Fruit fly (Drosophila melanogaster) whole organism, embryonic: Measurements from ENCODE around the gene mthl14.

Source experiments
- Awh ChIP-seq: fragments of 200-800 bp; sonication (Bioruptor generic); IDR thresholded peaks from 2 replicates; pipeline ENCODE4, ENCODE4 v1.3.6; 2022; ENCODE audit warnings: missing biosample characterization, missing genetic modification characterization
- Blimp-1 ChIP-seq: fragments of 200-800 bp; sonication (Bioruptor generic); optimal IDR thresholded peaks from 3 replicates; lab custom pipeline; 2018; ENCODE audit warnings: missing biosample characterization, missing genetic modification characterization, mild to moderate bottlenecking, moderate library complexity, missing genetic modification reagents
- CG10654 ChIP-seq: fragments of 200-800 bp; sonication (Bioruptor generic); optimal IDR thresholded peaks from 2 replicates; lab custom pipeline; 2016; ENCODE audit warnings: missing biosample characterization, missing genetic modification characterization
- CG1233 ChIP-seq: fragments of 200-800 bp; sonication (Bioruptor generic); optimal IDR thresholded peaks from 4 replicates; lab custom pipeline; 2018; ENCODE audit warnings: missing biosample characterization, mild to moderate bottlenecking, missing genetic modification characterization
- CG14667 ChIP-seq: fragments of 200-800 bp; sonication (Bioruptor generic); IDR thresholded peaks from 2 replicates; pipeline ENCODE4 v1.3.6; 2022; ENCODE audit warnings: missing biosample characterization, missing genetic modification characterization
- CG14860 ChIP-seq: fragments of 200-800 bp; sonication (Bioruptor generic); IDR thresholded peaks from 3 replicates; pipeline ENCODE4 v1.3.6; 2022; ENCODE audit warnings: missing biosample characterization, missing genetic modification characterization; ENCODE audit not compliant: partially characterized antibody
- CG15269 ChIP-seq: fragments of 200-800 bp; sonication (Bioruptor generic); optimal IDR thresholded peaks from 2 replicates; lab custom pipeline; 2018; ENCODE audit warnings: missing biosample characterization, mild to moderate bottlenecking, missing genetic modification characterization, moderate library complexity
- CG1529 ChIP-seq: fragments of 200-800 bp; sonication (Bioruptor generic); optimal IDR thresholded peaks from 3 replicates; lab custom pipeline; 2018; ENCODE audit warnings: missing biosample characterization, missing genetic modification characterization
- CG1603 ChIP-seq: fragments of 200-800 bp; sonication (Bioruptor generic); optimal IDR thresholded peaks from 2 replicates; lab custom pipeline; 2019; ENCODE audit warnings: missing biosample characterization, mild to moderate bottlenecking, missing genetic modification characterization, moderate library complexity
- CG18476 ChIP-seq: fragments of 200-800 bp; sonication (Bioruptor generic); optimal IDR thresholded peaks from 2 replicates; lab custom pipeline; 2016; ENCODE audit warnings: missing biosample characterization, mild to moderate bottlenecking, missing genetic modification characterization
- CG2116 ChIP-seq: fragments of 200-800 bp; sonication (Bioruptor generic); optimal IDR thresholded peaks from 3 replicates; lab custom pipeline; 2018; ENCODE audit warnings: missing biosample characterization, mild to moderate bottlenecking, missing genetic modification characterization
- CG32772 ChIP-seq: fragments of 200-800 bp; sonication (Bioruptor generic); IDR thresholded peaks from 2 replicates; pipeline ENCODE4 v1.3.6; 2022; ENCODE audit warnings: missing biosample characterization, missing genetic modification characterization
- CG3847 ChIP-seq: fragments of 200-800 bp; sonication (Bioruptor generic); IDR thresholded peaks from 2 replicates; pipeline ENCODE4 v1.3.6; 2022; ENCODE audit warnings: missing biosample characterization, missing genetic modification characterization
- CG4820 ChIP-seq: fragments of 200-800 bp; sonication (Bioruptor generic); optimal IDR thresholded peaks from 3 replicates; lab custom pipeline; 2016; ENCODE audit warnings: missing biosample characterization, missing genetic modification characterization
- CG6175 ChIP-seq: fragments of 200-800 bp; sonication (Bioruptor generic); IDR thresholded peaks from 3 replicates; pipeline ENCODE4 v1.3.6; 2022; ENCODE audit warnings: missing biosample characterization, missing genetic modification characterization
- CG7271 ChIP-seq: fragments of 200-800 bp; sonication (Bioruptor generic); optimal IDR thresholded peaks from 2 replicates; lab custom pipeline; 2018; ENCODE audit warnings: missing biosample characterization, mild to moderate bottlenecking, missing genetic modification characterization, moderate library complexity
- CG7556 ChIP-seq: fragments of 200-800 bp; sonication (Bioruptor generic); optimal IDR thresholded peaks from 2 replicates; lab custom pipeline; 2017; ENCODE audit warnings: missing biosample characterization, mild to moderate bottlenecking, missing genetic modification characterization
- CG7786 ChIP-seq: fragments of 200-800 bp; sonication (Bioruptor generic); optimal IDR thresholded peaks from 2 replicates; lab custom pipeline; 2016; ENCODE audit warnings: missing biosample characterization, missing genetic modification characterization
- CG7839 ChIP-seq: fragments of 200-800 bp; sonication (Bioruptor generic); optimal IDR thresholded peaks from 3 replicates; lab custom pipeline; 2018; ENCODE audit warnings: missing biosample characterization, mild to moderate bottlenecking, missing genetic modification characterization, moderate library complexity
- CG7928 ChIP-seq: fragments of 200-800 bp; sonication (Bioruptor generic); optimal IDR thresholded peaks from 2 replicates; lab custom pipeline; 2017; ENCODE audit warnings: missing biosample characterization, mild to moderate bottlenecking, missing genetic modification characterization
- CG8359 ChIP-seq: fragments of 200-800 bp; sonication (Bioruptor generic); optimal IDR thresholded peaks from 2 replicates; lab custom pipeline; 2017; ENCODE audit warnings: missing biosample characterization, mild to moderate bottlenecking, missing genetic modification characterization, borderline replicate concordance
- CG8765 ChIP-seq: fragments of 200-800 bp; sonication (Bioruptor generic); IDR thresholded peaks from 2 replicates; pipeline ENCODE4 v1.3.6; 2022; ENCODE audit warnings: missing biosample characterization, missing genetic modification characterization
- CG9817 ChIP-seq: fragments of 200-800 bp; sonication (Bioruptor generic); optimal IDR thresholded peaks from 2 replicates; lab custom pipeline; 2018; ENCODE audit warnings: missing biosample characterization, mild to moderate bottlenecking, missing genetic modification characterization, moderate library complexity
- CTCF ChIP-seq: fragments of 200-800 bp; sonication (Bioruptor generic); optimal IDR thresholded peaks from 2 replicates; lab custom pipeline; 2017; ENCODE audit warnings: missing biosample characterization, mild to moderate bottlenecking, missing genetic modification characterization, moderate library complexity
- Dek ChIP-seq: fragments of 200-800 bp; sonication (Bioruptor generic); optimal IDR thresholded peaks from 3 replicates; lab custom pipeline; 2019; ENCODE audit warnings: missing biosample characterization, mild to moderate bottlenecking, missing genetic modification characterization, moderate library complexity
- Dip3 ChIP-seq: fragments of 200-800 bp; sonication (Bioruptor generic); optimal IDR thresholded peaks from 3 replicates; lab custom pipeline; 2016; ENCODE audit warnings: missing biosample characterization, missing genetic modification characterization
- H15 ChIP-seq: fragments of 200-800 bp; sonication (Bioruptor generic); IDR thresholded peaks from 3 replicates; pipeline ENCODE4 v1.3.6; 2022; ENCODE audit warnings: missing biosample characterization, missing genetic modification characterization
- HLH4C ChIP-seq: fragments of 200-800 bp; sonication (Bioruptor generic); IDR thresholded peaks from 3 replicates; pipeline ENCODE4 v1.3.6; 2022; ENCODE audit warnings: missing biosample characterization, missing genetic modification characterization; ENCODE audit not compliant: partially characterized antibody
- Hr3 ChIP-seq: fragments of 200-800 bp; sonication (Bioruptor generic); optimal IDR thresholded peaks from 3 replicates; lab custom pipeline; 2016; ENCODE audit warnings: missing biosample characterization, missing genetic modification characterization
- Kr ChIP-seq: fragments of 200-800 bp; sonication (Bioruptor generic); optimal IDR thresholded peaks from 2 replicates; lab custom pipeline; 2017; ENCODE audit warnings: missing biosample characterization, mild to moderate bottlenecking, missing genetic modification characterization
- Mes4 ChIP-seq: fragments of 200-800 bp; sonication (Bioruptor generic); optimal IDR thresholded peaks from 2 replicates; lab custom pipeline; 2016; ENCODE audit warnings: missing biosample characterization, missing genetic modification characterization
- Opbp ChIP-seq: fragments of 200-800 bp; sonication (Bioruptor generic); IDR thresholded peaks from 3 replicates; pipeline ENCODE4 v1.3.6; 2022; ENCODE audit warnings: missing biosample characterization, missing genetic modification characterization; ENCODE audit not compliant: partially characterized antibody
- Rfx ChIP-seq: fragments of 200-800 bp; sonication (Bioruptor generic); IDR thresholded peaks from 2 replicates; pipeline ENCODE4 v1.3.6; 2022; ENCODE audit warnings: missing biosample characterization, missing genetic modification characterization
- Xbp1 ChIP-seq: fragments of 200-800 bp; sonication (Bioruptor generic); optimal IDR thresholded peaks from 3 replicates; lab custom pipeline; 2016; ENCODE audit warnings: missing biosample characterization, mild to moderate bottlenecking, missing genetic modification characterization
- ab ChIP-seq: fragments of 200-800 bp; sonication (Bioruptor generic); optimal IDR thresholded peaks from 2 replicates; lab custom pipeline; 2016; ENCODE audit warnings: missing biosample characterization, missing genetic modification characterization
- al ChIP-seq: fragments of 200-800 bp; sonication (Bioruptor generic); IDR thresholded peaks from 2 replicates; pipeline ENCODE4 v1.3.6; 2022; ENCODE audit warnings: missing biosample characterization, missing genetic modification characterization
- chif ChIP-seq, 2 experiments: fragments of 200-800 bp; sonication (Bioruptor generic); optimal IDR thresholded peaks; 3 replicates each; lab custom pipeline; 2016; ENCODE audit warnings: missing biosample characterization in 2 of 2, missing genetic modification characterization in 2 of 2
- chm ChIP-seq: fragments of 200-800 bp; sonication (Bioruptor generic); IDR thresholded peaks from 2 replicates; pipeline ENCODE4 v1.3.6; 2022; ENCODE audit warnings: missing biosample characterization, missing genetic modification characterization
- dimm ChIP-seq: fragments of 200-800 bp; sonication (Bioruptor generic); IDR thresholded peaks from 2 replicates; pipeline ENCODE4 v1.3.6; 2022; ENCODE audit warnings: missing biosample characterization, missing genetic modification characterization
- gem ChIP-seq: fragments of 200-800 bp; sonication (Bioruptor generic); optimal IDR thresholded peaks from 2 replicates; lab custom pipeline; 2019; ENCODE audit warnings: missing biosample characterization, mild to moderate bottlenecking, missing genetic modification characterization, moderate library complexity
- her ChIP-seq: fragments of 200-800 bp; sonication (Bioruptor generic); optimal IDR thresholded peaks from 2 replicates; lab custom pipeline; 2016; ENCODE audit warnings: missing biosample characterization, missing genetic modification characterization
- insv ChIP-seq, 2 experiments: fragments of 200-800 bp; sonication (Bioruptor generic); optimal IDR thresholded peaks; 3 replicates each; lab custom pipeline; 2016 to 2018; ENCODE audit warnings: missing biosample characterization in 2 of 2, missing genetic modification characterization in 2 of 2
- onecut ChIP-seq: fragments of 200-800 bp; sonication (Bioruptor generic); IDR thresholded peaks from 2 replicates; pipeline ENCODE4 v1.3.6; 2022; ENCODE audit warnings: missing biosample characterization, missing genetic modification characterization
- otp ChIP-seq: fragments of 200-800 bp; sonication (Bioruptor generic); IDR thresholded peaks from 3 replicates; pipeline ENCODE4, ENCODE4 v1.3.6; 2022; ENCODE audit warnings: missing biosample characterization, missing genetic modification characterization
- scrt ChIP-seq: fragments of 200-800 bp; sonication (Bioruptor generic); optimal IDR thresholded peaks from 2 replicates; lab custom pipeline; 2018; ENCODE audit warnings: missing biosample characterization, mild to moderate bottlenecking, missing genetic modification characterization, moderate library complexity
- stc ChIP-seq: fragments of 200-800 bp; sonication (Bioruptor generic); IDR thresholded peaks from 2 replicates; pipeline ENCODE4 v1.3.6; 2022; ENCODE audit warnings: missing biosample characterization, missing genetic modification characterization
- tin ChIP-seq: fragments of 200-800 bp; sonication (Bioruptor generic); optimal IDR thresholded peaks from 3 replicates; lab custom pipeline; 2016; ENCODE audit warnings: missing biosample characterization, missing genetic modification characterization
- unpg ChIP-seq: fragments of 200-800 bp; sonication (Bioruptor generic); optimal IDR thresholded peaks from 3 replicates; lab custom pipeline; 2018; ENCODE audit warnings: missing biosample characterization, mild to moderate bottlenecking, missing genetic modification characterization, moderate library complexity
- vnd ChIP-seq: fragments of 200-800 bp; sonication (Bioruptor generic); IDR thresholded peaks from 3 replicates; pipeline ENCODE4 v1.3.6; 2022; ENCODE audit warnings: missing biosample characterization, missing genetic modification characterization; ENCODE audit not compliant: partially characterized antibody

The mthl14 gene

dm6 chr3L:199754-200596 lies 47.3 kb upstream of the mthl14 start, which contains the start of the genes rno and mri (continued):
- TF ChIP-seq CG4820 (GFP tag; lab: Kevin White, UChicago) (peak; percentile 36), tin (GFP tag; lab: Kevin White, UChicago) (peak; percentile 58), vnd (GFP tag; lab: Robert Waterston, UW) (peak; percentile 94), CG14667 (peak; percentile 57), CG7786 (GFP tag; lab: Kevin White, UChicago) (no peak), unpg (GFP tag; lab: Kevin White, UChicago) (peak; percentile 67), CG1233 (peak; percentile 68), onecut (GFP tag; lab: Robert Waterston, UW) (peak; percentile 28), chif (GFP tag; optimal IDR thresholded peaks at IDR 0.05; lab: Kevin White, UChicago) (no peak), stc (GFP tag; lab: Robert Waterston, UW) (peak; percentile 63; the same call in 1 of the 2 replicates), Dip3 (GFP tag; lab: Kevin White, UChicago) (no peak), HLH4C (GFP tag; lab: Robert Waterston, UW) (peak; percentile 91), CG6175 (GFP tag; lab: Robert Waterston, UW) (no peak), ab (GFP tag; lab: Kevin White, UChicago) (no peak), CG7271 (tag; lab: Kevin White, UChicago) (no peak), Rfx (GFP tag; lab: Robert Waterston, UW) (peak; percentile 68), CG10654 (GFP tag; lab: Kevin White, UChicago) (peak; percentile 40), CG18476 (GFP tag; lab: Kevin White, UChicago) (no peak), CTCF (GFP tag; lab: Kevin White, UChicago) (no peak), Mes4 (GFP tag; lab: Kevin White, UChicago) (no peak), otp (GFP tag; lab: Robert Waterston, UW) (0 out of 3 replicates have a peak, but pooled peaks have one; percentile 32), CG1529 (no peak), Dek (peak; percentile 67), CG1603 (tag; lab: Kevin White, UChicago) (peak; percentile 57), al (peak; percentile 67), CG32772 (GFP tag; lab: Robert Waterston, UW) (peak; percentile 79), CG3847 (GFP tag; lab: Robert Waterston, UW) (peak; percentile 66; the same call in 1 of the 2 replicates), CG2116 (GFP tag; lab: Kevin White, UChicago) (peak; percentile 99), Awh (peak; percentile 75), Opbp (peak; percentile 91), CG15269 (tag; lab: Kevin White, UChicago) (peak; percentile 79), CG7556 (GFP tag; lab: Kevin White, UChicago) (peak; percentile 69), scrt (GFP tag; lab: Kevin White, UChicago) (no peak), CG8359 (no peak), CG14860 (GFP tag; lab: Robert Waterston, UW) (peak; percentile 93), CG9817 (tag; lab: Kevin White, UChicago) (peak; percentile 77), CG7839 (tag; lab: Kevin White, UChicago) (peak; percentile 81), insv (GFP tag; optimal IDR thresholded peaks at IDR 0.05; lab: Kevin White, UChicago) (no peak), gem (peak; percentile 90), Kr (GFP tag; lab: Kevin White, UChicago) (no peak), Blimp-1 (peak; percentile 9), H15 (GFP tag; lab: Robert Waterston, UW) (0 out of 3 replicates have a peak, but pooled peaks have one; percentile 41), CG8765 (GFP tag; lab: Robert Waterston, UW) (peak; percentile 37), dimm (GFP tag; lab: Robert Waterston, UW) (peak; percentile 42; the same call in 1 of the 2 replicates), her (GFP tag; lab: Kevin White, UChicago) (no peak), CG7928 (GFP tag; lab: Kevin White, UChicago) (no peak), chm (GFP tag; lab: Robert Waterston, UW) (peak; percentile 50), Xbp1 (peak; percentile 66), Hr3 (peak; percentile 80)
